Fruit fly (Drosophila melanogaster) whole organism, pupa: Measurements from ENCODE around the gene Eip75B.

Source experiments
- CG13204 ChIP-seq: fragments of 200-800 bp; sonication (Bioruptor generic); optimal IDR thresholded peaks from 2 replicates; lab custom pipeline; 2018; ENCODE audit warnings: missing biosample characterization, mild to moderate bottlenecking, missing genetic modification characterization, moderate library complexity
- CG17806 ChIP-seq: fragments of 200-800 bp; sonication (Bioruptor generic); optimal IDR thresholded peaks from 2 replicates; lab custom pipeline; 2018; ENCODE audit warnings: missing biosample characterization, mild to moderate bottlenecking, missing genetic modification characterization, moderate library complexity
- CG32121 ChIP-seq: fragments of 200-800 bp; sonication (Bioruptor generic); IDR thresholded peaks from 2 replicates; pipeline ENCODE4 v1.3.6; 2022; ENCODE audit warnings: missing biosample characterization, missing genetic modification characterization
- CG4496 ChIP-seq: fragments of 200-800 bp; sonication (Bioruptor generic); IDR thresholded peaks from 3 replicates; pipeline ENCODE4 v1.3.6; 2022; ENCODE audit warnings: missing biosample characterization, missing genetic modification characterization
- CG8159 ChIP-seq: fragments of 200-800 bp; sonication (Bioruptor generic); optimal IDR thresholded peaks from 3 replicates; lab custom pipeline; 2018; ENCODE audit warnings: missing biosample characterization, mild to moderate bottlenecking, missing genetic modification characterization, moderate library complexity
- D1 ChIP-seq: fragments of 200-800 bp; sonication (Bioruptor generic); optimal IDR thresholded peaks from 2 replicates; lab custom pipeline; 2018; ENCODE audit warnings: missing biosample characterization, mild to moderate bottlenecking, missing genetic modification characterization, moderate library complexity
- EcR ChIP-seq: fragments of 200-800 bp; sonication (Bioruptor generic); optimal IDR thresholded peaks from 3 replicates; lab custom pipeline; 2019; ENCODE audit warnings: missing biosample characterization, missing genetic modification characterization, mild to moderate bottlenecking, moderate library complexity, missing genetic modification reagents
- Ets98B ChIP-seq: fragments of 200-800 bp; sonication (Bioruptor generic); IDR thresholded peaks from 2 replicates; pipeline ENCODE4 v1.3.6; 2022; ENCODE audit warnings: missing biosample characterization, missing genetic modification characterization
- Pif1B ChIP-seq: fragments of 200-800 bp; sonication (Bioruptor generic); optimal IDR thresholded peaks from 3 replicates; lab custom pipeline; 2016; ENCODE audit warnings: missing biosample characterization, missing genetic modification characterization
- fd96Ca ChIP-seq: fragments of 200-800 bp; sonication (Bioruptor generic); IDR thresholded peaks from 3 replicates; pipeline ENCODE4 v1.3.6; 2022; ENCODE audit warnings: missing biosample characterization, missing genetic modification characterization

dm6 chr3L:18011715-18012512 is 52.6 kb downstream of the Eip75B start:
- peak; percentile 86 for TF ChIP-seq CG8159
- peak; percentile 91 for TF ChIP-seq Ets98B (GFP tag; lab: Robert Waterston, UW)
- TF ChIP-seq CG32121 (GFP tag; lab: Robert Waterston, UW) = peak; percentile 71; the same call in 1 of the 2 replicates
- peak; percentile 95 for TF ChIP-seq CG4496 (GFP tag; lab: Robert Waterston, UW)
- peak; percentile 98 for TF ChIP-seq EcR (GFP tag; lab: Kevin White, UChicago)
- peak; percentile 91 for TF ChIP-seq fd96Ca (GFP tag; lab: Robert Waterston, UW)
- TF ChIP-seq D1 = peak; percentile 60
- TF ChIP-seq CG17806 (tag; lab: Kevin White, UChicago) = peak; percentile 88
- peak; percentile 96 for TF ChIP-seq Pif1B (GFP tag; lab: Kevin White, UChicago)
- peak; percentile 46 for TF ChIP-seq CG13204
